Worm (Caenorhabditis elegans) whole organism, L1 larva: ENCODE data around the gene msp-58.
"Not testable (repeated sequence)": the region's sequence is repeated elsewhere in the genome, so short reads cannot be mapped to it uniquely, and the experiment has no call there.

Experiments used
- F16B12.6 ChIP-seq: fragments of 150-350 bp; optimal IDR thresholded peaks from 2 replicates; lab custom pipeline; 2014; ENCODE audit warnings: missing biosample characterization, missing genetic modification characterization
- Y116A8C.19 ChIP-seq: sonication (generic microtip); optimal IDR thresholded peaks from 2 replicates; lab custom pipeline; 2016; ENCODE audit warnings: missing compliant biosample characterization, missing genetic modification characterization, borderline replicate concordance
- aha-1 ChIP-seq: fragments of 150-350 bp; optimal IDR thresholded peaks from 2 replicates; lab custom pipeline; 2014; ENCODE audit warnings: missing biosample characterization, missing genetic modification characterization
- ceh-8 ChIP-seq: fragments of 200-800 bp; sonication (Bioruptor generic); optimal IDR thresholded peaks from 2 replicates; lab custom pipeline; 2018; ENCODE audit warnings: mild to moderate bottlenecking, missing genetic modification characterization, moderate library complexity, missing compliant biosample characterization
- ceh-88 ChIP-seq: fragments of 200-800 bp; sonication (Bioruptor generic); IDR thresholded peaks from 2 replicates; pipeline ENCODE4 v1.3.6; 2022; ENCODE audit warnings: missing genetic modification characterization, missing compliant biosample characterization
- ceh-90 ChIP-seq: sonication (generic microtip); optimal IDR thresholded peaks from 2 replicates; lab custom pipeline; 2016; ENCODE audit warnings: missing genetic modification characterization, missing compliant biosample characterization
- efl-1 ChIP-seq, 4 experiments: fragments of 150-350 bp; optimal IDR thresholded peaks in 3 of 4; peaks in 1 of 4; 1 replicate in 1 of 4; 2 replicates in 3 of 4; lab custom pipeline; 2014; ENCODE audit warnings: missing biosample characterization in 2 of 4, missing genetic modification characterization in 2 of 4, missing genetic modification reagents in 2 of 4
- elt-2 ChIP-seq: sonication (generic microtip); optimal IDR thresholded peaks from 2 replicates; lab custom pipeline; 2016; ENCODE audit warnings: missing genetic modification characterization, mild to moderate bottlenecking, inconsistent platforms, missing compliant biosample characterization, missing genetic modification reagents
- ets-5 ChIP-seq: fragments of 200-800 bp; sonication (Bioruptor generic); IDR thresholded peaks from 2 replicates; pipeline ENCODE4 v1.3.6; 2022; ENCODE audit warnings: missing genetic modification characterization, missing compliant biosample characterization
- fkh-8 ChIP-seq: sonication (generic microtip); optimal IDR thresholded peaks from 2 replicates; lab custom pipeline; 2016; ENCODE audit warnings: mild to moderate bottlenecking, missing genetic modification characterization, missing compliant biosample characterization
- grh-1 ChIP-seq: fragments of 200-800 bp; sonication (Bioruptor generic); IDR thresholded peaks from 2 replicates; pipeline ENCODE4 v1.3.6; 2022; ENCODE audit warnings: missing genetic modification reagents, missing genetic modification characterization, missing compliant biosample characterization
- isw-1 ChIP-seq: fragments of 200-800 bp; sonication (Bioruptor generic); IDR thresholded peaks from 2 replicates; pipeline ENCODE4 v1.3.6; 2022; ENCODE audit warnings: missing genetic modification characterization, missing compliant biosample characterization
- lin-13 ChIP-seq: fragments of 150-350 bp; optimal IDR thresholded peaks from 2 replicates; lab custom pipeline; 2014; ENCODE audit warnings: missing biosample characterization, missing genetic modification reagents, missing genetic modification characterization
- lin-35 ChIP-seq, 2 experiments: fragments of 150-350 bp; optimal IDR thresholded peaks; 2 replicates each; lab custom pipeline; 2014; ENCODE audit warnings: missing biosample characterization in 2 of 2, missing genetic modification characterization in 2 of 2, missing genetic modification reagents in 2 of 2
- lin-39 ChIP-seq: fragments of 150-350 bp; optimal IDR thresholded peaks from 2 replicates; lab custom pipeline; 2014; ENCODE audit warnings: missing biosample characterization, missing genetic modification reagents, missing genetic modification characterization
- mab-9 ChIP-seq: fragments of 200-800 bp; sonication (Bioruptor generic); IDR thresholded peaks from 2 replicates; pipeline ENCODE4 v1.3.6; 2022; ENCODE audit warnings: missing genetic modification reagents, missing genetic modification characterization, missing compliant biosample characterization
- nhr-12 ChIP-seq: sonication (generic microtip); optimal IDR thresholded peaks from 2 replicates; lab custom pipeline; 2017; ENCODE audit warnings: missing biosample characterization, missing genetic modification characterization
- nhr-19 ChIP-seq: fragments of 200-800 bp; sonication (Bioruptor generic); conservative IDR thresholded peaks from 2 replicates; pipeline ENCODE4 v1.3.6; 2022; ENCODE audit warnings: missing genetic modification characterization, missing compliant biosample characterization
- nhr-237 ChIP-seq: fragments of 150-350 bp; optimal IDR thresholded peaks from 2 replicates; lab custom pipeline; 2014; ENCODE audit warnings: missing biosample characterization, missing genetic modification characterization
- nhr-47 ChIP-seq: sonication (generic microtip); optimal IDR thresholded peaks from 2 replicates; lab custom pipeline; 2016; ENCODE audit warnings: mild to moderate bottlenecking, missing genetic modification characterization, moderate library complexity, missing compliant biosample characterization
- nhr-77 ChIP-seq: fragments of 150-350 bp; optimal IDR thresholded peaks from 2 replicates; lab custom pipeline; 2014; ENCODE audit warnings: missing biosample characterization, missing genetic modification characterization
- nhr-84 ChIP-seq: sonication (generic microtip); optimal IDR thresholded peaks from 2 replicates; lab custom pipeline; 2017; ENCODE audit warnings: missing biosample characterization, missing genetic modification characterization
- nhr-90 ChIP-seq: sonication (generic microtip); optimal IDR thresholded peaks from 2 replicates; lab custom pipeline; 2016; ENCODE audit warnings: mild to moderate bottlenecking, missing genetic modification characterization, missing compliant biosample characterization; ENCODE audit not compliant: poor library complexity
- pax-3 ChIP-seq: fragments of 200-800 bp; sonication (Bioruptor generic); optimal IDR thresholded peaks from 2 replicates; lab custom pipeline; 2018; ENCODE audit warnings: mild to moderate bottlenecking, missing genetic modification characterization, moderate library complexity, missing compliant biosample characterization
- pqm-1 ChIP-seq: sonication (generic microtip); optimal IDR thresholded peaks from 3 replicates; lab custom pipeline; 2017; ENCODE audit warnings: missing biosample characterization, missing genetic modification characterization
- rnt-1 ChIP-seq: sonication (generic microtip); optimal IDR thresholded peaks from 2 replicates; lab custom pipeline; 2016; ENCODE audit warnings: mild to moderate bottlenecking, missing genetic modification characterization, moderate library complexity, missing compliant biosample characterization
- snpc-4 ChIP-seq: fragments of 150-350 bp; optimal IDR thresholded peaks from 2 replicates; lab custom pipeline; 2014; ENCODE audit warnings: missing biosample characterization, missing genetic modification characterization
- sox-4 ChIP-seq: sonication (generic microtip); optimal IDR thresholded peaks from 2 replicates; lab custom pipeline; 2016; ENCODE audit warnings: missing genetic modification characterization, missing compliant biosample characterization
- unc-130 ChIP-seq: fragments of 150-350 bp; optimal IDR thresholded peaks from 2 replicates; lab custom pipeline; 2017; ENCODE audit warnings: missing biosample characterization, missing genetic modification characterization, inconsistent platforms
- unc-98 ChIP-seq: fragments of 200-800 bp; sonication (Bioruptor generic); IDR thresholded peaks from 2 replicates; pipeline ENCODE4 v1.3.6; 2022; ENCODE audit warnings: missing genetic modification characterization, missing compliant biosample characterization
- xbp-1 ChIP-seq: sonication (generic microtip); optimal IDR thresholded peaks from 2 replicates; lab custom pipeline; 2016; ENCODE audit warnings: missing genetic modification characterization, missing compliant biosample characterization
- zag-1 ChIP-seq: fragments of 150-350 bp; optimal IDR thresholded peaks from 2 replicates; lab custom pipeline; 2014; ENCODE audit warnings: missing biosample characterization, missing genetic modification characterization
- ztf-11 ChIP-seq, 2 experiments: sonication (generic microtip); optimal IDR thresholded peaks; 2 replicates each; lab custom pipeline; 2016 to 2017; ENCODE audit warnings: missing genetic modification characterization in 2 of 2, missing biosample characterization in 1 of 2, missing compliant biosample characterization in 1 of 2
- ztf-4 ChIP-seq: fragments of 150-350 bp; optimal IDR thresholded peaks from 2 replicates; lab custom pipeline; 2014; ENCODE audit warnings: missing biosample characterization, missing genetic modification characterization

The msp-58 gene

DNA sequence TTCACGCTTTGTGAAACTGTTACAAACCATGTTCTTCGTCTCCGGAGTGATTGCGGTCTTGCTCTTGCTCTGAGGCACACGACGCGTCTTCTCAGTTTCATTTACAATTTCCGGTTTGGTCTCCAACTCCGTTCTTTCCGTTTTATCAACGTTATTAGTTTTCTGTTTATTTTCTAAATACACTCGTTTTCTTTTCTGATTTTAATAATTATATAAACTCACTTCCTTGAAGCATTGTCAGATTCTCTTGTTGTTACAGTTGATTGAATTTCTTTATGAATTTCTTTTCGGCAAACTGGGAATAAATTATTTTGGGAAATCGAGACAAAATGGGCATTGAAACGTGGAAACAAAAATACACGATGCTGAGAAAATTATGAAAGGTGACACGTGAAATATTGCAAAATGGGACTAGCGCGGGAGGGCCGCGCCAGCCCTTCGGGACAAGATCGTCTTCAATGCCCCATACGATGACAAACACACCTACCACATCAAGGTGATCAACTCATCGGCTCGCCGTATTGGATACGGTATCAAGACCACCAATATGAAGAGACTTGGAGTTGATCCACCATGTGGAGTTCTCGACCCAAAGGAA lies at the start of gene msp-58, which contains the start of gene ZK354.9:
Gene msp-58, plus strand, starts transcription at position 548 of the 598 bp plus-strand sequence.
Gene ZK354.9, minus strand, starts transcription at position 101 of the 598 bp plus-strand sequence.
- not testable (repeated sequence) for TF ChIP-seq F16B12.6; ceh-88 (GFP tag; lab: Robert Waterston, UW); aha-1 (tag; lab: Kevin White, UChicago)

DNA sequence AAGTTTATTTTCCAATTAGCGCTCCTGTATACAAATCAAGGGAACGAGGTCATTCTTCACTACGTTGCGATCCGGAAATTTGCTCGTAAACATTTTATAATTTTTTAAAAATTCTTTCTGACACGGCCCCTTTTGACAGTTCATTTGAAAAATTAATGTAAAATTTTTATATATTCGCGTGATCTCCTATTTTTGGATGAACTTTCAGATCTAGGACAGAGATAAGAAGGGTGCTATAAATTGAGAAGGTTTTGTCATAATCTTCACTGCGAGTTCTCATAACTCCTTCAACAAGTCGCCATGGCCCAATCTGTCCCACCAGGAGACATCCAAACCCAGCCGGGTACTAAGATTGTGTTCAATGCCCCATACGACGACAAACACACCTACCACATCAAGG lies 48.1 kb upstream of the msp-58 start, which contains the start of gene msp-19:
Gene msp-19, plus strand, starts transcription at position 301 of the 400 bp plus-strand sequence.
- TF ChIP-seq Y116A8C.19 (tag; lab: Kevin White, UChicago); sox-4; efl-1 (optimal IDR thresholded peaks at IDR 0.05; lab: Kevin White, UChicago); efl-1 (GFP tag; optimal IDR thresholded peaks at IDR 0.05 in 1 of 2; lab: Kevin White, UChicago): not testable (repeated sequence)

DNA sequence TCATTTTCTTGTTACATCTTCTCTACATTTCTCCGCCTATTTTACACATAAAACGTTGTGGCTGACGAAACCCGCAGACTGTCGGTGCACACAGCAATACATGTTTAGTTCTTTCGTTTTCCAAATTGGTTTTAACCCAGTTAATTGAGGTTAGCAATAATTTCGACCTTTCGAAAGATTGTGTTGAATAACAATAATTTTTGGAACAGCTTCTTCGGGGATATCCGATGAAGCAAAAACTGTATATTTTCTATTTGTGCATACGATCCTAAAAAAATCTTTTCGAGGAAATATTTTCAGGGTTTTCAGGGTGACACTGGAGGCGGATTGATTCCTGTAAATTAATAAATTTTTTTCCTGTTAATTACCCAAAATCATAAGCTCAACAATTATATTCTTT lies 46.6 kb upstream of the msp-58 start:
- peak; percentile 52 for TF ChIP-seq nhr-19 (GFP tag; lab: Robert Waterston, UW)
- TF ChIP-seq, all 84 proteins: peak for 1; not testable (repeated sequence) for 83

DNA sequence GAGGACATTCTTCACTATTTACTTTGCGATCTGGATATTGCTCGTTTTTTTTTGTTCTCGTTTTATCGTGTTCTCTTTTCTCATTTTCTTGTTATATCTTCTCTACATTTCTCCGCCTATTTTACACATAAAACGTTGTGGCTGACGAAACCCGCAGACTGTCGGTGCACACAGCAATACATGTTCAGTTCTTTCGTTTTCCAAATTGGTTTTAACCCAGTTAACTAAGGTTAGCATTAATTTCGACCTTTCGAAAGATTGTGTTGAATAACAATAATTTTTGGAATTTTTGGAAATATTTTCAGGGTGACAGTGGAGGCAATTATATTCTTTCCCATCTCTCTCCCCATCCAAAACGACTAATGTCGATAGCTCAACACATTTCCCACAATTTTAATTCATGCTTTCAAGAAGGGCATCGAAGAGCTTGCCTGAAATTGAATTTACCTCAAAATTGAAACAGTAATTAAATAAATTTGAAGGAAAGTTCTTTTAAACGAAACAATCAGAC lies 43.6 kb upstream of the msp-58 start:
- TF ChIP-seq nhr-47 (tag; lab: Kevin White, UChicago) = peak; percentile 25
- peak; percentile 70 for TF ChIP-seq nhr-19 (GFP tag; lab: Robert Waterston, UW)
- TF ChIP-seq elt-2 (tag; lab: Kevin White, UChicago) = peak; percentile 1
- peak; percentile 85 for TF ChIP-seq snpc-4

DNA sequence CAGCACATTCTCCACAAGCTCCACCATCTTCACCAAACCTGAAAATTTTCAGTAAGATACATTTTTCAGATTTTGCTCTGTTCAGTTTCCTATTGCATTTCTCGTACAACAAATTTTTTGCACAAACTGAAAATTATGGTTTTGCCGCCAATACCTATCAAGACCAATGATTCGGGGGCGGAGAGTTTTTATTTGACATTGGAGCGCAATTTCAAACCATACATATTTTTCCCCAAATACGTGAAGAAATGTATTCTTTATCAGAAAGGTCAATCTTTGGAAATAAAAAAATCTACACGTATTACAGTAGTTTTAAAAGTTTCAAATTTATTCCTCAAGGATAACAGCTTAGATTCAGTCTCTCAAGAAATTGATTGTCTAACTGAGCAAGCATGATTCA lies 41.9 kb upstream of the msp-58 start, which contains the start of gene F36H12.5:
Gene F36H12.5, plus strand, starts transcription at position 301 of the 400 bp plus-strand sequence.
- TF ChIP-seq mab-9 (no peak), lin-39 (tag; lab: Kevin White, UChicago) (no peak), nhr-84 (tag; lab: Kevin White, UChicago) (no peak), grh-1 (GFP tag; lab: Robert Waterston, UW) (no peak), lin-35 (GFP tag; optimal IDR thresholded peaks at IDR 0.05; lab: Kevin White, UChicago) (no peak), nhr-237 (tag; lab: Kevin White, UChicago) (no peak), snpc-4 (no peak), pax-3 (tag; lab: Kevin White, UChicago) (no peak), pqm-1 (tag; lab: Kevin White, UChicago) (no peak), isw-1 (GFP tag; lab: Robert Waterston, UW) (no peak), ceh-90 (no peak), nhr-77 (tag; lab: Kevin White, UChicago) (no peak), xbp-1 (tag; lab: Kevin White, UChicago) (no peak), unc-98 (GFP tag; lab: Robert Waterston, UW) (no peak), ztf-11 (tag; optimal IDR thresholded peaks at IDR 0.05; lab: Kevin White, UChicago) (no peak), fkh-8 (no peak), ceh-8 (GFP tag; lab: Kevin White, UChicago) (no peak)

DNA sequence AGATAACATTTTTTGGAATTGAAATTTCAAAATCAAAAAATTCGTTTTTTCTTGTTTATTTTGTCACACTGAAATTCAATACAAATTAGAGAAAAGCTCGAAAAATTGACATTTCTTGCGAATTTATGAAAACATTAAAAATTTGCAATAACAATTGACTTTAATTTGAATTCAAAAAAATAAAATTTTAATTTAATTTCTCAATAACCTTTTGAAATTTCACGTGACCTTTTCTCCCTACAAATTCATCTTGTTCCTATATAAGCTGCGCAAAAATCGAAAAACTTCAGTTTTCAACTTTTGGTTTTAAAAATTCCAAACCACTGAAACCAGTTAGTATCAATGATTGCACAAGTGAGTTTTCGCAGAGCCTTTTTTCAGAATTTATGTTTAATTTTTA lies 39.6 kb upstream of the msp-58 start, which contains the start of gene F36H12.4:
Gene F36H12.4, plus strand, starts transcription at position 301 of the 400 bp plus-strand sequence.
- no peak for TF ChIP-seq efl-1 (optimal IDR thresholded peaks at IDR 0.05; lab: Kevin White, UChicago)
- peak in 1 of 2 experiments; percentile 74 for TF ChIP-seq efl-1 (GFP tag; optimal IDR thresholded peaks at IDR 0.05 in 1 of 2; lab: Kevin White, UChicago)
- TF ChIP-seq nhr-90 (tag; lab: Kevin White, UChicago) = no peak

DNA sequence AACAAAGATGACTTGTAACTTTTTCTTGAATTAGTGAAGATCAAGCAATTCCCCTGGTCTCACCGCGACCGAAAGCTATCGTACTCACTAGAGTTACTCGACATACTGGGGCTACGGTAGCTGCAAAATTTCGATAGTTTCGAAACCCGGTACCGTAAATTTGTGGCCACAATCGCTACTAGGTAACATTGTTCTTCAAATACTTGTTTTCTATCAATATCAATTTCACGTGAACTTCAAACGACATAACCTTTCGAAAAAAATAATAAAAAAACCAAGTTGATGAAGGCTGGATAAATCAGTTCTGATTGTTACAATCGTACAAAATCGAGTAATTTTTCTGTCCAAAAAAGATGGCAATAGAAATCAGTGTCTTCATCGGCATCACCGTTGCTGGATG lies 35.9 kb upstream of the msp-58 start, which contains the start of gene F36H12.3:
Gene F36H12.3, plus strand, starts transcription at position 301 of the 400 bp plus-strand sequence.
- TF ChIP-seq pqm-1 (tag; lab: Kevin White, UChicago) (no peak), lin-13 (GFP tag; lab: Kevin White, UChicago) (no peak), rnt-1 (tag; lab: Kevin White, UChicago) (no peak), lin-39 (tag; lab: Kevin White, UChicago) (no peak), unc-98 (GFP tag; lab: Robert Waterston, UW) (no peak), unc-130 (tag; lab: Kevin White, UChicago) (no peak), ets-5 (GFP tag; lab: Robert Waterston, UW) (no peak), zag-1 (no peak), ztf-4 (tag; lab: Kevin White, UChicago) (no peak), nhr-12 (tag; lab: Kevin White, UChicago) (no peak)
